Fruit fly (Drosophila melanogaster): Measurements from ENCODE around the gene CG42554.

CG42554 gene

dm6 chr3L:851061-851460 is 15.6 kb downstream of the CG42554 start, which contains the start of gene Dci (continued):
- TF ChIP-seq CG32264 (GFP tag; optimal IDR thresholded peaks at IDR 0.05) (no peak), Jra (GFP tag; optimal IDR thresholded peaks at IDR 0.05) (no peak), woc (GFP tag; optimal IDR thresholded peaks at IDR 0.05) (no peak), fru (GFP tag; optimal IDR thresholded peaks at IDR 0.05) (peak; percentile 62), dmrt93B (GFP tag; optimal IDR thresholded peaks at IDR 0.05) (peak; percentile 28)

- TF ChIP-seq Abd-B (GFP tag; optimal IDR thresholded peaks at IDR 0.05) (no peak), N (GFP tag; optimal IDR thresholded peaks at IDR 0.05) (no peak), Rel (GFP tag; optimal IDR thresholded peaks at IDR 0.05) (no peak), Rel (tag; optimal IDR thresholded peaks at IDR 0.05) (no peak), Dif (GFP tag; optimal IDR thresholded peaks at IDR 0.05; ENCODE audit: partially characterized antibody) (no peak), h (GFP tag; optimal IDR thresholded peaks at IDR 0.05) (no peak), CG9705 (GFP tag; optimal IDR thresholded peaks at IDR 0.05) (no peak), Hnf4 (GFP tag; optimal IDR thresholded peaks at IDR 0.05) (no peak), dmrt93B (GFP tag; optimal IDR thresholded peaks at IDR 0.05) (no peak), Myc (optimal IDR thresholded peaks at IDR 0.05) (no peak), br (GFP tag; optimal IDR thresholded peaks at IDR 0.05) (no peak), usp (GFP tag; optimal IDR thresholded peaks at IDR 0.05) (no peak), CrebA (GFP tag; optimal IDR thresholded peaks at IDR 0.05; ENCODE audit: borderline replicate concordance) (no peak), Hr78 (GFP tag; optimal IDR thresholded peaks at IDR 0.05) (no peak)
Observed at dm6 chr3L:852267-852666, 16.8 kb downstream of the CG42554 start.

- TF ChIP-seq psq (GFP tag; optimal IDR thresholded peaks at IDR 0.05) (peak; percentile 26), dl (GFP tag; optimal IDR thresholded peaks at IDR 0.05; ENCODE audit: insufficient read depth in 1 of 2, partially characterized antibody in 2 of 2) (no peak), dmrt93B (GFP tag; optimal IDR thresholded peaks at IDR 0.05) (peak; percentile 6), Jra (GFP tag; optimal IDR thresholded peaks at IDR 0.05) (no peak), OdsH (GFP tag; optimal IDR thresholded peaks at IDR 0.05) (peak; percentile 37), Vsx2 (GFP tag; optimal IDR thresholded peaks at IDR 0.05; ENCODE audit: partially characterized antibody) (no peak), Myc (optimal IDR thresholded peaks at IDR 0.05) (no peak), Hr78 (GFP tag; optimal IDR thresholded peaks at IDR 0.05) (no peak), Rel (GFP tag; optimal IDR thresholded peaks at IDR 0.05) (no peak), Rel (tag; optimal IDR thresholded peaks at IDR 0.05) (peak; percentile 32), pan (optimal IDR thresholded peaks at IDR 0.05) (no peak), CG9705 (GFP tag; optimal IDR thresholded peaks at IDR 0.05) (peak; percentile 20), HLH106 (tag; optimal IDR thresholded peaks at IDR 0.05) (peak; percentile 73), GATAd (GFP tag; optimal IDR thresholded peaks at IDR 0.05) (no peak), Sp1 (GFP tag; optimal IDR thresholded peaks at IDR 0.05) (peak; percentile 48), Dif (GFP tag; optimal IDR thresholded peaks at IDR 0.05; ENCODE audit: partially characterized antibody) (no peak), tai (GFP tag; optimal IDR thresholded peaks at IDR 0.05) (no peak), jim (GFP tag; optimal IDR thresholded peaks at IDR 0.05) (no peak), Abd-B (GFP tag; optimal IDR thresholded peaks at IDR 0.05) (no peak), Hr83 (GFP tag; optimal IDR thresholded peaks at IDR 0.05; ENCODE audit: poor library complexity, severe bottlenecking) (no peak), brk (GFP tag; optimal IDR thresholded peaks at IDR 0.05) (no peak), lola (GFP tag; optimal IDR thresholded peaks at IDR 0.05) (no peak), sv (GFP tag; optimal IDR thresholded peaks at IDR 0.05) (peak; percentile 57), N (GFP tag; optimal IDR thresholded peaks at IDR 0.05) (no peak), fru (GFP tag; optimal IDR thresholded peaks at IDR 0.05) (peak; percentile 57), dsf (GFP tag; optimal IDR thresholded peaks at IDR 0.05; ENCODE audit: borderline replicate concordance) (no peak), br (GFP tag; optimal IDR thresholded peaks at IDR 0.05) (peak; percentile 42), h (GFP tag; optimal IDR thresholded peaks at IDR 0.05) (peak; percentile 76), CrebA (GFP tag; optimal IDR thresholded peaks at IDR 0.05; ENCODE audit: borderline replicate concordance) (no peak), Hnf4 (GFP tag; optimal IDR thresholded peaks at IDR 0.05) (peak; percentile 32), CG32264 (GFP tag; optimal IDR thresholded peaks at IDR 0.05) (peak; percentile 35), rgr (GFP tag; optimal IDR thresholded peaks at IDR 0.05) (peak; percentile 67), ey (GFP tag; optimal IDR thresholded peaks at IDR 0.05) (peak; percentile 62), foxo (GFP tag; optimal IDR thresholded peaks at IDR 0.05) (peak in 1 of 2 experiments; percentile 70), Mio (GFP tag; optimal IDR thresholded peaks at IDR 0.05) (no peak), sage (GFP tag; optimal IDR thresholded peaks at IDR 0.05) (no peak), usp (GFP tag; optimal IDR thresholded peaks at IDR 0.05) (no peak), woc (GFP tag; optimal IDR thresholded peaks at IDR 0.05) (peak; percentile 43), Dfd (GFP tag; optimal IDR thresholded peaks at IDR 0.05) (no peak)
Observed at dm6 chr3L:857063-858015, 21.9 kb downstream of the CG42554 start, which contains the start of gene dpr20. TSS of gene dpr20 (minus strand) at chr3L:857248.

Measured in whole organism, wandering third instar larva.